Fruit fly (Drosophila melanogaster): ENCODE data around the gene CG42446.

dm6 chr3R:16309302-16310080, 50.4 kb downstream of the CG42446 start:
- no peak for TF ChIP-seq CG8478 (optimal IDR thresholded peaks at IDR 0.05)
- no peak for TF ChIP-seq pum (GFP tag; optimal IDR thresholded peaks at IDR 0.05)
- no peak for TF ChIP-seq CG10321 (GFP tag; IDR thresholded peaks at IDR 0.05)
- no peak for TF ChIP-seq CG9797 (GFP tag; optimal IDR thresholded peaks at IDR 0.05)
- peak; percentile 15 for TF ChIP-seq phol (tag; optimal IDR thresholded peaks at IDR 0.05)
- TF ChIP-seq CG4424 (GFP tag; optimal IDR thresholded peaks at IDR 0.05): peak; percentile 0
- no peak for TF ChIP-seq tup (GFP tag; optimal IDR thresholded peaks at IDR 0.05)
- TF ChIP-seq ftz-f1 (GFP tag; optimal IDR thresholded peaks at IDR 0.05): no peak
- peak in 1 of 3 experiments; percentile 3 for TF ChIP-seq lola (GFP tag; optimal IDR thresholded peaks at IDR 0.05)
- TF ChIP-seq kni (GFP tag; optimal IDR thresholded peaks at IDR 0.05): peak; percentile 46
- no peak for TF ChIP-seq br (optimal IDR thresholded peaks at IDR 0.05)
- no peak for TF ChIP-seq C15 (GFP tag; IDR thresholded peaks at IDR 0.05)
